Fruit fly (Drosophila melanogaster) whole organism, embryonic: Measurements from ENCODE around the gene CG15930.

Experiments
- CG10543 ChIP-seq: fragments of 200-800 bp; sonication (Bioruptor generic); optimal IDR thresholded peaks from 3 replicates; lab custom pipeline; 2017; ENCODE audit warnings: missing biosample characterization, mild to moderate bottlenecking, missing genetic modification characterization, moderate library complexity
- CG10979 ChIP-seq: fragments of 200-800 bp; sonication (Bioruptor generic); optimal IDR thresholded peaks from 2 replicates; lab custom pipeline; 2018; ENCODE audit warnings: missing biosample characterization, mild to moderate bottlenecking, missing genetic modification characterization, moderate library complexity
- CG11456 ChIP-seq: fragments of 200-800 bp; sonication (Bioruptor generic); IDR thresholded peaks from 3 replicates; pipeline ENCODE4 v1.3.6; 2022; ENCODE audit warnings: missing biosample characterization, missing genetic modification characterization
- CG13296 ChIP-seq: fragments of 200-800 bp; sonication (Bioruptor generic); optimal IDR thresholded peaks from 3 replicates; lab custom pipeline; 2018; ENCODE audit warnings: missing biosample characterization, mild to moderate bottlenecking, missing genetic modification characterization
- CG13775 ChIP-seq: fragments of 200-800 bp; sonication (Bioruptor generic); optimal IDR thresholded peaks from 3 replicates; lab custom pipeline; 2017; ENCODE audit warnings: missing biosample characterization, mild to moderate bottlenecking, missing genetic modification characterization
- CG1603 ChIP-seq: fragments of 200-800 bp; sonication (Bioruptor generic); optimal IDR thresholded peaks from 2 replicates; lab custom pipeline; 2019; ENCODE audit warnings: missing biosample characterization, mild to moderate bottlenecking, missing genetic modification characterization, moderate library complexity
- CG2712 ChIP-seq: fragments of 200-800 bp; optimal IDR thresholded peaks from 3 replicates; lab custom pipeline; 2019; ENCODE audit warnings: missing biosample characterization, mild to moderate bottlenecking, missing genetic modification characterization, moderate library complexity
- CG30403 ChIP-seq: fragments of 200-800 bp; sonication (Bioruptor generic); optimal IDR thresholded peaks from 3 replicates; lab custom pipeline; 2016; ENCODE audit warnings: missing biosample characterization, missing genetic modification characterization
- CG30431 ChIP-seq: fragments of 200-800 bp; sonication (Bioruptor generic); optimal IDR thresholded peaks from 2 replicates; lab custom pipeline; 2017; ENCODE audit warnings: missing biosample characterization, missing genetic modification characterization
- CG32532 ChIP-seq: fragments of 200-800 bp; sonication (Bioruptor generic); IDR thresholded peaks from 2 replicates; pipeline ENCODE4 v1.3.6; 2022; ENCODE audit warnings: missing biosample characterization, missing genetic modification characterization
- CG3407 ChIP-seq: fragments of 200-800 bp; sonication (Bioruptor generic); optimal IDR thresholded peaks from 2 replicates; lab custom pipeline; 2018; ENCODE audit warnings: missing biosample characterization, mild to moderate bottlenecking, missing genetic modification characterization
- CG42726 ChIP-seq: fragments of 200-800 bp; sonication (Bioruptor generic); IDR thresholded peaks from 2 replicates; pipeline ENCODE4 v1.3.6; 2022; ENCODE audit warnings: missing biosample characterization, missing genetic modification characterization; ENCODE audit not compliant: partially characterized antibody
- CG4617 ChIP-seq: fragments of 200-800 bp; sonication (Bioruptor generic); optimal IDR thresholded peaks from 3 replicates; lab custom pipeline; 2016; ENCODE audit warnings: missing biosample characterization, missing genetic modification characterization, borderline replicate concordance
- CG4854 ChIP-seq: fragments of 200-800 bp; sonication (Bioruptor generic); optimal IDR thresholded peaks from 2 replicates; lab custom pipeline; 2016; ENCODE audit warnings: missing biosample characterization, missing genetic modification characterization, inconsistent platforms
- CG7556 ChIP-seq: fragments of 200-800 bp; sonication (Bioruptor generic); optimal IDR thresholded peaks from 2 replicates; lab custom pipeline; 2017; ENCODE audit warnings: missing biosample characterization, mild to moderate bottlenecking, missing genetic modification characterization
- CG7928 ChIP-seq: fragments of 200-800 bp; sonication (Bioruptor generic); optimal IDR thresholded peaks from 2 replicates; lab custom pipeline; 2017; ENCODE audit warnings: missing biosample characterization, mild to moderate bottlenecking, missing genetic modification characterization
- CG8359 ChIP-seq: fragments of 200-800 bp; sonication (Bioruptor generic); optimal IDR thresholded peaks from 2 replicates; lab custom pipeline; 2017; ENCODE audit warnings: missing biosample characterization, mild to moderate bottlenecking, missing genetic modification characterization, borderline replicate concordance
- CG9817 ChIP-seq: fragments of 200-800 bp; sonication (Bioruptor generic); optimal IDR thresholded peaks from 2 replicates; lab custom pipeline; 2018; ENCODE audit warnings: missing biosample characterization, mild to moderate bottlenecking, missing genetic modification characterization, moderate library complexity
- D ChIP-seq, 2 experiments: fragments of 200-800 bp in 1 of 2; fragments of >200 bp in 1 of 2; sonication (Bioruptor generic) in 1 of 2; optimal IDR thresholded peaks; 2 replicates in 1 of 2; 3 replicates in 1 of 2; lab custom pipeline; 2017; ENCODE audit warnings: mild to moderate bottlenecking in 1 of 2, missing biosample characterization in 1 of 2, missing genetic modification characterization in 1 of 2, missing genetic modification reagents in 1 of 2
- Ets65A ChIP-seq: fragments of 200-800 bp; sonication (Bioruptor generic); peaks from one replicate; lab custom pipeline; 2016; ENCODE audit warnings: missing biosample characterization, missing genetic modification characterization
- Fer3 ChIP-seq: fragments of 200-800 bp; sonication (Bioruptor generic); optimal IDR thresholded peaks from 2 replicates; lab custom pipeline; 2018; ENCODE audit warnings: missing biosample characterization, mild to moderate bottlenecking, missing genetic modification characterization, moderate library complexity
- Gsc ChIP-seq: fragments of 200-800 bp; sonication (Bioruptor generic); IDR thresholded peaks from 2 replicates; pipeline ENCODE4 v1.3.6; 2022; ENCODE audit warnings: missing biosample characterization, missing genetic modification characterization
- Hsf ChIP-seq: fragments of 200-800 bp; sonication (Bioruptor generic); optimal IDR thresholded peaks from 3 replicates; lab custom pipeline; 2016; ENCODE audit warnings: missing biosample characterization, missing genetic modification characterization
- MTF-1 ChIP-seq: fragments of 200-800 bp; sonication (Bioruptor generic); optimal IDR thresholded peaks from 2 replicates; lab custom pipeline; 2018; ENCODE audit warnings: missing biosample characterization, mild to moderate bottlenecking, missing genetic modification characterization, borderline replicate concordance
- Scr ChIP-seq: fragments of 200-800 bp; sonication (Bioruptor generic); IDR thresholded peaks from 2 replicates; pipeline ENCODE4 v1.3.6; 2022; ENCODE audit warnings: missing biosample characterization, missing genetic modification characterization; ENCODE audit not compliant: partially characterized antibody
- Tbp ChIP-seq: fragments of >200 bp; optimal IDR thresholded peaks from 2 replicates; lab custom pipeline; 2018; ENCODE audit warnings: missing biosample characterization, missing genetic modification characterization
- Xbp1 ChIP-seq: fragments of 200-800 bp; sonication (Bioruptor generic); optimal IDR thresholded peaks from 3 replicates; lab custom pipeline; 2016; ENCODE audit warnings: missing biosample characterization, mild to moderate bottlenecking, missing genetic modification characterization
- ac ChIP-seq: fragments of 200-800 bp; sonication (Bioruptor generic); optimal IDR thresholded peaks from 3 replicates; lab custom pipeline; 2017; ENCODE audit warnings: missing biosample characterization, mild to moderate bottlenecking, missing genetic modification characterization
- al ChIP-seq: fragments of 200-800 bp; sonication (Bioruptor generic); IDR thresholded peaks from 2 replicates; pipeline ENCODE4 v1.3.6; 2022; ENCODE audit warnings: missing biosample characterization, missing genetic modification characterization
- amos ChIP-seq: fragments of 200-800 bp; sonication (Bioruptor generic); IDR thresholded peaks from 2 replicates; pipeline ENCODE4 v1.3.6; 2022; ENCODE audit warnings: missing biosample characterization, missing genetic modification characterization; ENCODE audit not compliant: partially characterized antibody
- caup ChIP-seq: fragments of 200-800 bp; sonication (Bioruptor generic); optimal IDR thresholded peaks from 3 replicates; lab custom pipeline; 2017; ENCODE audit warnings: missing biosample characterization, mild to moderate bottlenecking, missing genetic modification characterization, moderate library complexity; ENCODE audit not compliant: severe bottlenecking
- crc ChIP-seq: fragments of 200-800 bp; sonication (Bioruptor generic); optimal IDR thresholded peaks from 2 replicates; lab custom pipeline; 2016; ENCODE audit warnings: missing biosample characterization, missing genetic modification characterization
- dpn ChIP-seq, 2 experiments: fragments of 200-800 bp; sonication (Bioruptor generic); optimal IDR thresholded peaks; 3 replicates each; lab custom pipeline; 2016; ENCODE audit warnings: missing biosample characterization in 2 of 2, missing genetic modification characterization in 2 of 2
- emc ChIP-seq: fragments of 200-800 bp; sonication (Bioruptor generic); optimal IDR thresholded peaks from 2 replicates; lab custom pipeline; 2016; ENCODE audit warnings: missing biosample characterization, missing genetic modification characterization
- fu2 ChIP-seq: fragments of 200-800 bp; sonication (Bioruptor generic); optimal IDR thresholded peaks from 2 replicates; lab custom pipeline; 2016; ENCODE audit warnings: missing biosample characterization, missing genetic modification characterization
- gcm2 ChIP-seq: fragments of 200-800 bp; sonication (Bioruptor generic); optimal IDR thresholded peaks from 2 replicates; lab custom pipeline; 2016; ENCODE audit warnings: missing biosample characterization, missing genetic modification characterization
- gem ChIP-seq: fragments of 200-800 bp; sonication (Bioruptor generic); optimal IDR thresholded peaks from 2 replicates; lab custom pipeline; 2019; ENCODE audit warnings: missing biosample characterization, mild to moderate bottlenecking, missing genetic modification characterization, moderate library complexity
- ham ChIP-seq: fragments of 200-800 bp; sonication (Bioruptor generic); IDR thresholded peaks from 2 replicates; pipeline ENCODE4 v1.3.6; 2022; ENCODE audit warnings: missing biosample characterization, missing genetic modification characterization
- ind ChIP-seq: fragments of 200-800 bp; sonication (Bioruptor generic); optimal IDR thresholded peaks from 3 replicates; lab custom pipeline; 2016; ENCODE audit warnings: missing biosample characterization, missing genetic modification characterization
- sim ChIP-seq: fragments of 200-800 bp; sonication (Bioruptor generic); IDR thresholded peaks from 2 replicates; pipeline ENCODE4 v1.3.6; 2022; ENCODE audit warnings: missing biosample characterization, missing genetic modification characterization
- sna ChIP-seq: fragments of 200-800 bp; sonication (Bioruptor generic); IDR thresholded peaks from 2 replicates; pipeline ENCODE4 v1.3.6; 2022; ENCODE audit warnings: missing biosample characterization, missing genetic modification characterization; ENCODE audit not compliant: partially characterized antibody
- ssp ChIP-seq: fragments of 200-800 bp; sonication (Bioruptor generic); IDR thresholded peaks from 2 replicates; pipeline ENCODE4 v1.3.6; 2022; ENCODE audit warnings: missing biosample characterization, missing genetic modification characterization
- sug ChIP-seq: fragments of 200-800 bp; optimal IDR thresholded peaks from 2 replicates; lab custom pipeline; 2019; ENCODE audit warnings: missing biosample characterization, mild to moderate bottlenecking, missing genetic modification characterization, moderate library complexity
- tgo ChIP-seq: fragments of 200-800 bp; sonication (Bioruptor generic); IDR thresholded peaks from 3 replicates; pipeline ENCODE4 v1.3.6; 2022; ENCODE audit warnings: missing biosample characterization, missing genetic modification characterization
- tin ChIP-seq: fragments of 200-800 bp; sonication (Bioruptor generic); optimal IDR thresholded peaks from 3 replicates; lab custom pipeline; 2016; ENCODE audit warnings: missing biosample characterization, missing genetic modification characterization
- tna ChIP-seq: fragments of 200-800 bp; sonication (Bioruptor generic); IDR thresholded peaks from 2 replicates; pipeline ENCODE4 v1.3.6; 2022; ENCODE audit warnings: missing biosample characterization, missing genetic modification characterization; ENCODE audit not compliant: partially characterized antibody
- unpg ChIP-seq: fragments of 200-800 bp; sonication (Bioruptor generic); optimal IDR thresholded peaks from 3 replicates; lab custom pipeline; 2018; ENCODE audit warnings: missing biosample characterization, mild to moderate bottlenecking, missing genetic modification characterization, moderate library complexity
- vnd ChIP-seq: fragments of 200-800 bp; sonication (Bioruptor generic); IDR thresholded peaks from 3 replicates; pipeline ENCODE4 v1.3.6; 2022; ENCODE audit warnings: missing biosample characterization, missing genetic modification characterization; ENCODE audit not compliant: partially characterized antibody

Gene CG15930

dm6 chrX:5329266-5329898, 12.3 kb upstream of the CG15930 start, which contains the start of the genes CG3309 and XRCC1 (continued):
- TF ChIP-seq Gsc = no peak
- no peak for TF ChIP-seq Tbp (GFP tag; lab: Kevin White, UChicago)
- TF ChIP-seq ham (GFP tag; lab: Robert Waterston, UW) = no peak
- no peak for TF ChIP-seq gcm2 (GFP tag; lab: Kevin White, UChicago)
- peak; percentile 48 for TF ChIP-seq Xbp1 (GFP tag; lab: Kevin White, UChicago)
- TF ChIP-seq Scr (GFP tag; lab: Robert Waterston, UW) = peak; percentile 94
- TF ChIP-seq fu2 (GFP tag; lab: Kevin White, UChicago) = no peak
- peak; percentile 87 for TF ChIP-seq sna (GFP tag; lab: Robert Waterston, UW)
- no peak for TF ChIP-seq D (optimal IDR thresholded peaks at IDR 0.05; lab: Kevin White, UChicago)
- TF ChIP-seq D (GFP tag; optimal IDR thresholded peaks at IDR 0.05; lab: Kevin White, UChicago) = peak; percentile 8
- TF ChIP-seq ind = peak; percentile 31
- TF ChIP-seq CG1603 (tag; lab: Kevin White, UChicago) = no peak
- peak; percentile 59 for TF ChIP-seq al (GFP tag; lab: Robert Waterston, UW)
- peak; percentile 48; the same call in 1 of the 2 replicates for TF ChIP-seq ssp (GFP tag; lab: Robert Waterston, UW)
- no peak for TF ChIP-seq CG7928
- peak; percentile 82 for TF ChIP-seq CG42726 (GFP tag; lab: Robert Waterston, UW)
- no peak for TF ChIP-seq crc
- peak; percentile 8 for TF ChIP-seq CG7556
- TF ChIP-seq Fer3 = peak; percentile 17
- TF ChIP-seq tna = peak; percentile 76
- TF ChIP-seq CG9817 (tag; lab: Kevin White, UChicago) = peak; percentile 54
- TF ChIP-seq unpg (GFP tag; lab: Kevin White, UChicago) = peak; percentile 47
- TF ChIP-seq CG32532 (GFP tag; lab: Robert Waterston, UW) = peak; percentile 34
- TF ChIP-seq vnd (GFP tag; lab: Robert Waterston, UW) = peak; percentile 87
- TF ChIP-seq CG13296 (GFP tag; lab: Kevin White, UChicago) = no peak
- no peak for TF ChIP-seq emc
- peak; percentile 33 for TF ChIP-seq CG10543 (GFP tag; lab: Kevin White, UChicago)
- no peak for TF ChIP-seq ac
- TF ChIP-seq sug (tag; lab: Kevin White, UChicago) = peak; percentile 47
- TF ChIP-seq tin (GFP tag; lab: Kevin White, UChicago) = peak; percentile 17
- TF ChIP-seq CG13775 (GFP tag; lab: Kevin White, UChicago) = peak; percentile 74
- peak; percentile 87 for TF ChIP-seq Ets65A (GFP tag; lab: Kevin White, UChicago)
- no peak for TF ChIP-seq CG11456 (GFP tag; lab: Robert Waterston, UW)
- peak; percentile 41 for TF ChIP-seq CG10979 (tag; lab: Kevin White, UChicago)
- TF ChIP-seq CG4617 (GFP tag; lab: Kevin White, UChicago) = peak; percentile 38
- peak; percentile 58 for TF ChIP-seq tgo (GFP tag; lab: Robert Waterston, UW)
- TF ChIP-seq MTF-1 (GFP tag; lab: Kevin White, UChicago) = no peak
- peak; percentile 28 for TF ChIP-seq caup (GFP tag; lab: Kevin White, UChicago)
- TF ChIP-seq CG30403 (GFP tag; lab: Kevin White, UChicago) = peak; percentile 55
- TF ChIP-seq sim (GFP tag; lab: Robert Waterston, UW) = no peak
- TF ChIP-seq CG2712 (tag; lab: Kevin White, UChicago) = peak; percentile 71
- TF ChIP-seq amos = peak; percentile 86
- TF ChIP-seq CG4854 = no peak
- peak; percentile 72 for TF ChIP-seq gem (tag; lab: Kevin White, UChicago)
- TF ChIP-seq dpn (GFP tag; optimal IDR thresholded peaks at IDR 0.05; lab: Kevin White, UChicago) = peak in 1 of 2 experiments; percentile 41
- TF ChIP-seq CG30431 (GFP tag; lab: Kevin White, UChicago) = peak; percentile 1
- peak; percentile 47 for TF ChIP-seq Hsf
- no peak for TF ChIP-seq CG8359 (GFP tag; lab: Kevin White, UChicago)
- TF ChIP-seq CG3407 (GFP tag; lab: Kevin White, UChicago) = peak; percentile 7
